Fruit fly (Drosophila melanogaster): ENCODE measurements around the gene CG8958.

The CG8958 gene

dm6 chrX:16091431-16091990 is 8.5 kb downstream of the CG8958 start, which contains the start of gene Tob:
TSS of gene Tob (minus strand) at chrX:16091495.
- TF ChIP-seq D1 (tag; optimal IDR thresholded peaks at IDR 0.05) (no peak), EcR (GFP tag; optimal IDR thresholded peaks at IDR 0.05) (peak; percentile 22), CG8301 (tag; optimal IDR thresholded peaks at IDR 0.05) (no peak), CG12605 (GFP tag; IDR thresholded peaks at IDR 0.05) (peak; percentile 72), rn (GFP tag; IDR thresholded peaks at IDR 0.05) (no peak), CG13204 (GFP tag; optimal IDR thresholded peaks at IDR 0.05) (peak; percentile 15), Pif1A (GFP tag; optimal IDR thresholded peaks at IDR 0.05) (no peak), Snoo (tag; optimal IDR thresholded peaks at IDR 0.05) (peak; percentile 22), Pif1B (GFP tag; optimal IDR thresholded peaks at IDR 0.05) (peak; percentile 14), CG4496 (GFP tag; IDR thresholded peaks at IDR 0.05) (peak; percentile 79), Ets98B (GFP tag; IDR thresholded peaks at IDR 0.05) (peak; percentile 71), CG14655 (GFP tag; optimal IDR thresholded peaks at IDR 0.05) (peak; percentile 8), CG9948 (tag; optimal IDR thresholded peaks at IDR 0.05) (no peak), CG32121 (GFP tag; IDR thresholded peaks at IDR 0.05) (peak; percentile 55; the same call in 1 of the 2 replicates), CG10348 (GFP tag; IDR thresholded peaks at IDR 0.05) (no peak), CG17806 (tag; optimal IDR thresholded peaks at IDR 0.05) (no peak), fd96Ca (GFP tag; IDR thresholded peaks at IDR 0.05) (no peak; the same call in 2 of the 3 replicates), CG8159 (tag; optimal IDR thresholded peaks at IDR 0.05) (peak; percentile 25), CG34367 (tag; optimal IDR thresholded peaks at IDR 0.05) (no peak), CG15710 (tag; optimal IDR thresholded peaks at IDR 0.05) (no peak), gl (tag; optimal IDR thresholded peaks at IDR 0.05) (peak; percentile 19)

DNA sequence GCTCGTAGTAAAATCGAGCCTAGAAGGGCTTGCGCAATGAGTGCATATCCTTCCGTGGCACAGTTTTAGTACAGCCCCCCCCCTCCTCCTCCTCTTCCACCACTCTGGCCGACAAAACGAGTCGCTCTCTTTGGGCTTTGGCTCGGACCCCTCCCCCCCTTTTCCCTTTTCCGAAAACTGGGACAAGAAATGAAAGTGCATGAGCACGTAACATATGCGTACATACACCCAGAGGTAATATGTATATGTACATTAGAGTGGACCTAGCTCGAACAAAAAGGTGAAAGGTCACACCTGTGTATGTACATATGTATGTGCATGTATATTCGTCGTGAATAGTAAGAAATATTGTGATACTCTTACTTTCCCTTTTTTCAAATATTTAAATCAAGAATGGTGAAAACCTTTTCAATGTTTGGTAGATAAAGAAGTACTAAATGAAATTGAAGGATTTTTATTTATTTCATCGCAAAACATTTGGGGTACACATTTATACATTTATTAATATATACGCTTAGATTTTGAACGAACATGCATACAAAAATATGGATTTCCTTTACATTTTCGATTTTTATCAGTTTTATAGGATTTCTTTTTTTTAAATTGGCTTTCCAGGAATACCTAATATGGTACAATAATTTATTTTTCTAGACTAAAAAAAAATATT is 9.7 kb downstream of the CG8958 start:
- no peak for TF ChIP-seq CG15710 (tag; optimal IDR thresholded peaks at IDR 0.05)
- TF ChIP-seq CG8301 (tag; optimal IDR thresholded peaks at IDR 0.05): peak; percentile 8
- TF ChIP-seq EcR (GFP tag; optimal IDR thresholded peaks at IDR 0.05): peak; percentile 54
- TF ChIP-seq Snoo (tag; optimal IDR thresholded peaks at IDR 0.05): no peak
- TF ChIP-seq CG14655 (GFP tag; optimal IDR thresholded peaks at IDR 0.05): no peak
- 0 out of 2 replicates have a peak, but pooled peaks have one; percentile 26 for TF ChIP-seq CG12605 (GFP tag; IDR thresholded peaks at IDR 0.05)
- no peak for TF ChIP-seq CG13204 (GFP tag; optimal IDR thresholded peaks at IDR 0.05)
- peak; percentile 74 for TF ChIP-seq CG4496 (GFP tag; IDR thresholded peaks at IDR 0.05)
- no peak for TF ChIP-seq CG9948 (tag; optimal IDR thresholded peaks at IDR 0.05)
- TF ChIP-seq Ets98B (GFP tag; IDR thresholded peaks at IDR 0.05): no peak; the same call in 1 of the 2 replicates
- TF ChIP-seq Pif1A (GFP tag; optimal IDR thresholded peaks at IDR 0.05): peak; percentile 36
- peak; percentile 17 for TF ChIP-seq Pif1B (GFP tag; optimal IDR thresholded peaks at IDR 0.05)
- no peak for TF ChIP-seq D1 (tag; optimal IDR thresholded peaks at IDR 0.05)
- no peak for TF ChIP-seq gl (tag; optimal IDR thresholded peaks at IDR 0.05)
- TF ChIP-seq CG32121 (GFP tag; IDR thresholded peaks at IDR 0.05): peak; percentile 53
- no peak for TF ChIP-seq rn (GFP tag; IDR thresholded peaks at IDR 0.05)
- TF ChIP-seq CG10348 (GFP tag; IDR thresholded peaks at IDR 0.05): no peak
- peak; percentile 96 for TF ChIP-seq CG8159 (tag; optimal IDR thresholded peaks at IDR 0.05)
- TF ChIP-seq CG34367 (tag; optimal IDR thresholded peaks at IDR 0.05): no peak
- peak; percentile 10 for TF ChIP-seq CG17806 (tag; optimal IDR thresholded peaks at IDR 0.05)
- TF ChIP-seq fd96Ca (GFP tag; IDR thresholded peaks at IDR 0.05): peak; percentile 50; the same call in 1 of the 3 replicates

DNA sequence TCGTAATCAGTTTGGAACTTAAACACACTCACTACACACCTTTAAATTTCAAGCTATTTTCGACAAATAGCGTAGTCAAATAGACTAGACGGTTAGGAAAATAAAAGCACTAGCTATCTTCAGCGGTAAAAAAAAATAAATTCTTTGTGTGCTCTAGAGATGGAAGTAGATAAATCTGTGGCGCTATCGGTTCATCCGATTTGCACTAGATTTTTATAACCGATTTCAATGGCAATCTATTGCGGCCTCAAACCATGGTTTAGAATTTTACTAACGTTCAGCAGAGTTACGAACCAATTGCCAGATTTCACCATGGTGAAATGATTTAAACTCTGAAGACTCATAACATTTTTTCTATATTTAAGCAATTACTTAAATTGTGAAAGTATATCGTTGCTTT is 13.5 kb downstream of the CG8958 start:
- no peak for TF ChIP-seq CG15710 (tag; optimal IDR thresholded peaks at IDR 0.05)
- peak; percentile 9 for TF ChIP-seq CG8159 (tag; optimal IDR thresholded peaks at IDR 0.05)
- no peak for TF ChIP-seq Ets98B (GFP tag; IDR thresholded peaks at IDR 0.05)

- TF ChIP-seq fd96Ca (GFP tag; IDR thresholded peaks at IDR 0.05): no peak
- no peak for TF ChIP-seq CG10348 (GFP tag; IDR thresholded peaks at IDR 0.05)
- no peak for TF ChIP-seq Pif1B (GFP tag; optimal IDR thresholded peaks at IDR 0.05)
- TF ChIP-seq EcR (GFP tag; optimal IDR thresholded peaks at IDR 0.05): no peak
- no peak for TF ChIP-seq gl (tag; optimal IDR thresholded peaks at IDR 0.05)
Measured at dm6 chrX:16100726-16101351, 17.8 kb downstream of the CG8958 start.

DNA sequence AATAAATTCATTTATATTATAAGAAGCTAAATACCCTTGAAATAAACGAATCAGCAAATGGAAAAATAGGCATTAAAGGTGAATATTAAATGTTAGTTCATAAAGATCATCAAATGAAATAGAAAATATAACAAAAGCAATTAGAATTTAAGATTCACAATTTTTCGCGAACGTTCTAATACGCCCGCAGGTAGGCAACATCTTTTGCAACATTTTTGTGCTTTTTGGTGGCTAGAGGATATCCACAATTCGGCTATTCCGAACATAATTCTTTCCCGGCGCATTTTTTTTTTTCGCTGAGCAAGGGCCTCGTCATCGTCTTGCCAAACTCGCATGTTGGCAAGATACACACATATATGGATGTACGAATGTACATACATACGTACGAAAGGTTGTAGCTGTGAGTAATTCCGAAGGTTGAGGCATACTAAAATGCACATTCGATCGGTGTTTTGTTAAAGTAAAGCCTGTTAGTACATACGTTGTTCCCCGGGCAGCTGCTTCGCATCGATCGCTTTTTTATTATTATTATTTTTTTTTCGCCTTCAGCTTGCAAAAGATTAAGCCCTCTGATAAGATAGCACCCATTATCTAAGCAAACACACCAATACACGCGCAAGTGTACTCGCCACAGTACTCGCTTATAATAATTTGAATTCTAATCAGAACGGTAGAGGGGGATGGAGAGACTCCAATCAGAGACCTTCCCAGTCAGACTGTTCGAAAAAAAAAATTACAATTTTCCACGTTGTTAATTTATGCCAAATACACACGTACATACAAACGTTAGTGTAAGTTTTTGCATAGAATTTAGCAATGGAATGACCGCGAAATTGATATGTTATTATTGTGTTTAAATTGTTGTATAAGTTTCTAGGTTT is 19.5 kb downstream of the CG8958 start:
- TF ChIP-seq Ets98B (GFP tag; IDR thresholded peaks at IDR 0.05) (peak; percentile 14; the same call in 1 of the 2 replicates), fd96Ca (GFP tag; IDR thresholded peaks at IDR 0.05) (no peak), CG32121 (GFP tag; IDR thresholded peaks at IDR 0.05) (no peak), CG12605 (GFP tag; IDR thresholded peaks at IDR 0.05) (no peak), CG8159 (tag; optimal IDR thresholded peaks at IDR 0.05) (peak; percentile 8), CG15710 (tag; optimal IDR thresholded peaks at IDR 0.05) (no peak), CG10348 (GFP tag; IDR thresholded peaks at IDR 0.05) (no peak), CG14655 (GFP tag; optimal IDR thresholded peaks at IDR 0.05) (no peak), Pif1A (GFP tag; optimal IDR thresholded peaks at IDR 0.05) (peak; percentile 30), CG4496 (GFP tag; IDR thresholded peaks at IDR 0.05) (peak; percentile 12; the same call in 1 of the 3 replicates), Snoo (tag; optimal IDR thresholded peaks at IDR 0.05) (peak; percentile 68), rn (GFP tag; IDR thresholded peaks at IDR 0.05) (no peak), CG9948 (tag; optimal IDR thresholded peaks at IDR 0.05) (no peak), Pif1B (GFP tag; optimal IDR thresholded peaks at IDR 0.05) (peak; percentile 52), D1 (tag; optimal IDR thresholded peaks at IDR 0.05) (no peak)

Data from whole organism, pupa.